Fruit fly (Drosophila melanogaster) whole organism, embryonic: ENCODE data around the gene CG13949.
A peak's percentile ranks its signal among the peaks of the same experiment; 100 is the strongest.

Experiments used
- CG10147 ChIP-seq: fragments of 200-800 bp; sonication (Bioruptor generic); optimal IDR thresholded peaks from 2 replicates; lab custom pipeline; 2019; ENCODE audit warnings: missing biosample characterization, mild to moderate bottlenecking, missing genetic modification characterization, moderate library complexity
- CG10267 ChIP-seq: fragments of 200-800 bp; sonication (Bioruptor generic); optimal IDR thresholded peaks from 2 replicates; lab custom pipeline; 2018; ENCODE audit warnings: missing biosample characterization, mild to moderate bottlenecking, missing genetic modification characterization, moderate library complexity
- CG13123 ChIP-seq: fragments of 200-800 bp; sonication (Bioruptor generic); optimal IDR thresholded peaks from 2 replicates; lab custom pipeline; 2016; ENCODE audit warnings: missing biosample characterization, missing genetic modification characterization
- CG13287 ChIP-seq: fragments of 200-800 bp; sonication (Bioruptor generic); IDR thresholded peaks from 2 replicates; pipeline ENCODE4 v1.3.6; 2022; ENCODE audit warnings: missing biosample characterization, missing genetic modification characterization; ENCODE audit not compliant: partially characterized antibody
- CG15514 ChIP-seq: fragments of 200-800 bp; sonication (Bioruptor generic); optimal IDR thresholded peaks from 3 replicates; lab custom pipeline; 2017; ENCODE audit warnings: missing biosample characterization, missing genetic modification characterization, mild to moderate bottlenecking, moderate library complexity, missing genetic modification reagents
- CG1603 ChIP-seq: fragments of 200-800 bp; sonication (Bioruptor generic); optimal IDR thresholded peaks from 2 replicates; lab custom pipeline; 2019; ENCODE audit warnings: missing biosample characterization, mild to moderate bottlenecking, missing genetic modification characterization, moderate library complexity
- CG1792 ChIP-seq: fragments of 200-800 bp; sonication (Bioruptor generic); optimal IDR thresholded peaks from 2 replicates; lab custom pipeline; 2016; ENCODE audit warnings: missing biosample characterization, missing genetic modification characterization
- CG18764 ChIP-seq: fragments of 200-800 bp; sonication (Bioruptor generic); optimal IDR thresholded peaks from 3 replicates; lab custom pipeline; 2016; ENCODE audit warnings: missing biosample characterization, missing genetic modification characterization
- CG2120 ChIP-seq: fragments of 200-800 bp; sonication (Bioruptor generic); optimal IDR thresholded peaks from 3 replicates; lab custom pipeline; 2016; ENCODE audit warnings: missing biosample characterization, missing genetic modification characterization
- CG33557 ChIP-seq: fragments of 200-800 bp; sonication (Bioruptor generic); optimal IDR thresholded peaks from 2 replicates; lab custom pipeline; 2019; ENCODE audit warnings: missing biosample characterization, mild to moderate bottlenecking, missing genetic modification characterization, moderate library complexity
- CG34422 ChIP-seq: fragments of 200-800 bp; sonication (Bioruptor generic); IDR thresholded peaks from 3 replicates; pipeline ENCODE4 v1.3.6; 2022; ENCODE audit warnings: missing biosample characterization, missing genetic modification characterization
- CG4424 ChIP-seq: fragments of 200-800 bp; sonication (Bioruptor generic); optimal IDR thresholded peaks from 3 replicates; lab custom pipeline; 2016; ENCODE audit warnings: missing biosample characterization, missing genetic modification characterization
- CG4854 ChIP-seq: fragments of 200-800 bp; sonication (Bioruptor generic); optimal IDR thresholded peaks from 2 replicates; lab custom pipeline; 2016; ENCODE audit warnings: missing biosample characterization, missing genetic modification characterization, inconsistent platforms
- CG9932 ChIP-seq: fragments of 200-800 bp; sonication (Bioruptor generic); IDR thresholded peaks from 2 replicates; pipeline ENCODE4 v1.3.6; 2022; ENCODE audit warnings: missing biosample characterization, missing genetic modification characterization
- Camta ChIP-seq: fragments of 200-800 bp; sonication (Bioruptor generic); optimal IDR thresholded peaks from 2 replicates; lab custom pipeline; 2016; ENCODE audit warnings: missing biosample characterization, missing genetic modification characterization
- Dll ChIP-seq: fragments of 200-800 bp; sonication (Bioruptor generic); IDR thresholded peaks from 4 replicates; pipeline ENCODE4 v1.3.6; 2022; ENCODE audit warnings: missing biosample characterization, missing genetic modification characterization; ENCODE audit not compliant: partially characterized antibody
- Dp ChIP-seq: fragments of 200-800 bp; sonication (Bioruptor generic); optimal IDR thresholded peaks from 2 replicates; lab custom pipeline; 2018; ENCODE audit warnings: missing biosample characterization, mild to moderate bottlenecking, missing genetic modification characterization, moderate library complexity
- E2f2 ChIP-seq: fragments of 200-800 bp; sonication (Bioruptor generic); IDR thresholded peaks from 2 replicates; pipeline ENCODE4 v1.3.6; 2022; ENCODE audit warnings: missing biosample characterization, missing genetic modification characterization
- MBD-R2 ChIP-seq: fragments of 200-800 bp; sonication (Bioruptor generic); IDR thresholded peaks from 2 replicates; pipeline ENCODE4 v1.3.6; 2022; ENCODE audit warnings: missing biosample characterization, missing genetic modification characterization
- MESR4 ChIP-seq: fragments of 200-800 bp; sonication (Bioruptor generic); optimal IDR thresholded peaks from 2 replicates; lab custom pipeline; 2018; ENCODE audit warnings: missing biosample characterization, mild to moderate bottlenecking, missing genetic modification characterization, moderate library complexity
- Pdp1 ChIP-seq, 2 experiments: fragments of 200-800 bp; sonication (Bioruptor generic); optimal IDR thresholded peaks; 3 replicates each; lab custom pipeline; 2016; ENCODE audit warnings: missing biosample characterization in 2 of 2, missing genetic modification characterization in 2 of 2, mild to moderate bottlenecking in 1 of 2, moderate library complexity in 1 of 2
- Rx ChIP-seq: fragments of 200-800 bp; sonication (Bioruptor generic); IDR thresholded peaks from 2 replicates; pipeline ENCODE4 v1.3.6; 2022; ENCODE audit warnings: missing biosample characterization, missing genetic modification characterization
- Sox102F ChIP-seq: fragments of 200-800 bp; sonication (Bioruptor generic); optimal IDR thresholded peaks from 2 replicates; lab custom pipeline; 2018; ENCODE audit warnings: missing biosample characterization, mild to moderate bottlenecking, missing genetic modification characterization, moderate library complexity
- TFAM ChIP-seq: fragments of 200-800 bp; sonication (Bioruptor generic); optimal IDR thresholded peaks from 2 replicates; lab custom pipeline; 2017; ENCODE audit warnings: missing biosample characterization, missing genetic modification characterization, inconsistent platforms
- YL-1 ChIP-seq: fragments of 200-800 bp; sonication (Bioruptor generic); optimal IDR thresholded peaks from 3 replicates; lab custom pipeline; 2017; ENCODE audit warnings: missing biosample characterization, mild to moderate bottlenecking, missing genetic modification characterization
- chinmo ChIP-seq: fragments of 200-800 bp; sonication (Bioruptor generic); IDR thresholded peaks from 4 replicates; pipeline ENCODE4 v1.3.6; 2022; ENCODE audit warnings: missing biosample characterization, missing genetic modification characterization; ENCODE audit not compliant: partially characterized antibody
- ci ChIP-seq: fragments of 200-800 bp; sonication (Bioruptor generic); IDR thresholded peaks from 3 replicates; pipeline ENCODE4 v1.3.6; 2022; ENCODE audit warnings: missing biosample characterization, missing genetic modification characterization
- crc ChIP-seq: fragments of 200-800 bp; sonication (Bioruptor generic); optimal IDR thresholded peaks from 2 replicates; lab custom pipeline; 2016; ENCODE audit warnings: missing biosample characterization, missing genetic modification characterization
- crp ChIP-seq, 2 experiments: fragments of 200-800 bp; sonication (Bioruptor generic); optimal IDR thresholded peaks; 2 replicates in 1 of 2; 3 replicates in 1 of 2; lab custom pipeline; 2017; ENCODE audit warnings: missing biosample characterization in 2 of 2, missing genetic modification characterization in 2 of 2, mild to moderate bottlenecking in 1 of 2, moderate library complexity in 1 of 2
- ems ChIP-seq: fragments of 200-800 bp; sonication (Bioruptor generic); optimal IDR thresholded peaks from 3 replicates; lab custom pipeline; 2016; ENCODE audit warnings: missing biosample characterization, missing genetic modification characterization
- esg ChIP-seq: fragments of 200-800 bp; sonication (Bioruptor generic); conservative IDR thresholded peaks from 2 replicates; pipeline ENCODE4 v1.3.6; 2022; ENCODE audit warnings: missing biosample characterization, missing genetic modification characterization
- fd64A ChIP-seq: fragments of 200-800 bp; sonication (Bioruptor generic); optimal IDR thresholded peaks from 3 replicates; lab custom pipeline; 2018; ENCODE audit warnings: missing biosample characterization, mild to moderate bottlenecking, missing genetic modification characterization
- her ChIP-seq: fragments of 200-800 bp; sonication (Bioruptor generic); optimal IDR thresholded peaks from 2 replicates; lab custom pipeline; 2016; ENCODE audit warnings: missing biosample characterization, missing genetic modification characterization
- pfk ChIP-seq: fragments of 200-800 bp; sonication (Bioruptor generic); optimal IDR thresholded peaks from 2 replicates; lab custom pipeline; 2018; ENCODE audit warnings: missing biosample characterization, mild to moderate bottlenecking, missing genetic modification characterization, moderate library complexity
- pros ChIP-seq: fragments of 200-800 bp; sonication (Bioruptor generic); optimal IDR thresholded peaks from 3 replicates; lab custom pipeline; 2019; ENCODE audit warnings: missing biosample characterization, mild to moderate bottlenecking, missing genetic modification characterization, moderate library complexity
- pzg ChIP-seq: fragments of 200-800 bp; sonication (Bioruptor generic); optimal IDR thresholded peaks from 3 replicates; lab custom pipeline; 2018; ENCODE audit warnings: missing biosample characterization, mild to moderate bottlenecking, missing genetic modification characterization, moderate library complexity
- ranshi ChIP-seq: fragments of 200-800 bp; sonication (Bioruptor generic); IDR thresholded peaks from 2 replicates; pipeline ENCODE4 v1.3.6; 2022; ENCODE audit warnings: missing biosample characterization, missing genetic modification characterization
- sima ChIP-seq: fragments of 200-800 bp; sonication (Bioruptor generic); optimal IDR thresholded peaks from 2 replicates; lab custom pipeline; 2016; ENCODE audit warnings: missing biosample characterization, missing genetic modification characterization
- tgo ChIP-seq: fragments of 200-800 bp; sonication (Bioruptor generic); IDR thresholded peaks from 3 replicates; pipeline ENCODE4 v1.3.6; 2022; ENCODE audit warnings: missing biosample characterization, missing genetic modification characterization
- tio ChIP-seq: fragments of 200-800 bp; sonication (Bioruptor generic); optimal IDR thresholded peaks from 2 replicates; lab custom pipeline; 2017; ENCODE audit warnings: missing biosample characterization, missing genetic modification characterization, inconsistent platforms
- ttk ChIP-seq: fragments of 200-800 bp; sonication (Bioruptor generic); IDR thresholded peaks from 2 replicates; pipeline ENCODE4 v2.1.2; 2022; ENCODE audit warnings: missing biosample characterization, missing genetic modification characterization
- unc-4 ChIP-seq: fragments of 200-800 bp; sonication (Bioruptor generic); IDR thresholded peaks from 2 replicates; pipeline ENCODE4 v1.3.6; 2022; ENCODE audit warnings: missing biosample characterization, missing genetic modification characterization; ENCODE audit not compliant: partially characterized antibody
- wek ChIP-seq: fragments of 200-800 bp; sonication (Bioruptor generic); optimal IDR thresholded peaks from 3 replicates; lab custom pipeline; 2018; ENCODE audit warnings: missing biosample characterization, mild to moderate bottlenecking, missing genetic modification characterization, moderate library complexity

The CG13949 gene

dm6 chr2L:810277-810676 is 44.9 kb upstream of the CG13949 start, which contains the start of gene Nnf1b (continued):
- peak; percentile 7 for TF ChIP-seq CG1603 (tag; lab: Kevin White, UChicago)
- TF ChIP-seq YL-1 (GFP tag; lab: Kevin White, UChicago): no peak

DNA sequence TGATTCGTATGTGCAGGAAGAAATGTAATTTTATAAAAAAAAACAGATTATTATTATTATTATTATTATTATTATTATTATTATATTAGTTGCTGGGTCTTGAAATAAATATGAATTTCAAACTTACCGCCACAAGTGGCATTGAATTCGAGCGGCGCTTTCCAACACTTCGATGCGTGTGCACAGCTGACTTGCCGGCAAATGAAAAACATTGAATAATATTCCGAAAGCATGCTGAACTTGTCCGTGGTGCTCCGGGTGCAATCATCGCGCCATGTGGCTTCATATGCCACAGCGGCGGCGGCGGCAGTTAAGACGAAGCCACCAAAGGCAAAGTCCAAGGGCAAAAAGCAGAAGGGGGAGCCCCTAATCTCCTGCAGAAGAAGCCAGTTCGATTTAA is 43.7 kb upstream of the CG13949 start, which contains the start of gene Dbp21E2:
Gene Dbp21E2 (plus strand): TSS at position 180 of the 400 bp plus-strand sequence.
- TF ChIP-seq esg (GFP tag; lab: Robert Waterston, UW): no peak
- no peak for TF ChIP-seq CG18764 (GFP tag; lab: Kevin White, UChicago)
- TF ChIP-seq CG1792 (GFP tag; lab: Kevin White, UChicago): no peak
- no peak for TF ChIP-seq ems (GFP tag; lab: Kevin White, UChicago)
- no peak for TF ChIP-seq fd64A (GFP tag; lab: Kevin White, UChicago)
- no peak for TF ChIP-seq CG10147 (GFP tag; lab: Kevin White, UChicago)
- TF ChIP-seq ttk: no peak
- TF ChIP-seq Dll (GFP tag; lab: Robert Waterston, UW): peak; percentile 18; the same call in 1 of the 4 replicates
- TF ChIP-seq CG15514: peak; percentile 11
- no peak for TF ChIP-seq CG4424 (GFP tag; lab: Kevin White, UChicago)
- TF ChIP-seq MESR4 (GFP tag; lab: Kevin White, UChicago): peak; percentile 38
- TF ChIP-seq CG4854 (GFP tag; lab: Kevin White, UChicago): no peak
- peak; percentile 93 for TF ChIP-seq E2f2 (GFP tag; lab: Robert Waterston, UW)
- peak; percentile 74 for TF ChIP-seq MBD-R2 (GFP tag; lab: Robert Waterston, UW)
- no peak for TF ChIP-seq crc
- no peak for TF ChIP-seq CG13123 (GFP tag; lab: Kevin White, UChicago)
- TF ChIP-seq Rx: no peak
- no peak for TF ChIP-seq tgo (GFP tag; lab: Robert Waterston, UW)
- no peak for TF ChIP-seq Camta (GFP tag; lab: Kevin White, UChicago)
- no peak for TF ChIP-seq CG13287 (GFP tag; lab: Robert Waterston, UW)
- no peak for TF ChIP-seq wek (GFP tag; lab: Kevin White, UChicago)
- no peak for TF ChIP-seq Sox102F (GFP tag; lab: Kevin White, UChicago)
- TF ChIP-seq Dp: peak; percentile 84
- peak; percentile 1 for TF ChIP-seq CG2120 (GFP tag; lab: Kevin White, UChicago)
- TF ChIP-seq pros: no peak
- no peak for TF ChIP-seq CG33557 (GFP tag; lab: Kevin White, UChicago)
- no peak for TF ChIP-seq her
- TF ChIP-seq CG9932 (GFP tag; lab: Robert Waterston, UW): no peak
- TF ChIP-seq unc-4 (GFP tag; lab: Robert Waterston, UW): 0 out of 2 replicates have a peak, but pooled peaks have one; percentile 17
- no peak for TF ChIP-seq sima (GFP tag; lab: Kevin White, UChicago)
- TF ChIP-seq crp (GFP tag; optimal IDR thresholded peaks at IDR 0.05; lab: Kevin White, UChicago): peak in 1 of 2 experiments; percentile 84
- TF ChIP-seq CG34422 (GFP tag; lab: Robert Waterston, UW): peak; percentile 34; the same call in 1 of the 3 replicates
- TF ChIP-seq pzg (GFP tag; lab: Kevin White, UChicago): peak; percentile 24
- TF ChIP-seq pfk (GFP tag; lab: Kevin White, UChicago): no peak
- peak; percentile 13; the same call in 1 of the 3 replicates for TF ChIP-seq ci (GFP tag; lab: Robert Waterston, UW)
- peak; percentile 83 for TF ChIP-seq CG10267 (tag; lab: Kevin White, UChicago)
- no peak for TF ChIP-seq TFAM (GFP tag; lab: Kevin White, UChicago)
- TF ChIP-seq Pdp1 (GFP tag; optimal IDR thresholded peaks at IDR 0.05; lab: Kevin White, UChicago): peak in 1 of 2 experiments; percentile 87
- 0 out of 4 replicates have a peak, but pooled peaks have one; percentile 6 for TF ChIP-seq chinmo (GFP tag; lab: Robert Waterston, UW)
- no peak for TF ChIP-seq tio (GFP tag; lab: Kevin White, UChicago)
- no peak for TF ChIP-seq ranshi
